Worm (Caenorhabditis elegans): ENCODE measurements around the gene dig-1.

dig-1 gene

DNA sequence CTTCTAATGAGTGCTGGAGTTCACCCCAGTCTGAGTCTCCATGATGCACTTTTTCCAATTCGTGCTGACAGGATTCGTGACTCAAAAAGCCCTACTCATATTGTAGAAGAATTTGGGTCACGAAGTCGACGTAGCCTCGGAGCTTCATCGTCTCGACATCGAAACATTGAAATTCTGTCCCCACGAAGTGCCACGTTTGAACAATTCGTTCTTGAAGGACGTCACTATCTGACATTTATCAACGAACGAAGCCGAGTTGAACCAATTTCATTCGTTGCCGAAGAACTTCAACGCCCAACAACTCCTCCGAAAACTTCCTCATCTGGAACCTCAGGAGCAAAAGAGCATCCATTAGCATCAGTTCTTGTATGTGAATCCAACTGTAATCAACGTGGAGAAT, 93.0 kb downstream of the dig-1 start:
- TF ChIP-seq unc-62 (GFP tag; optimal IDR thresholded peaks at IDR 0.05) (no peak), F49E8.2 (tag; optimal IDR thresholded peaks at IDR 0.05; ENCODE audit: insufficient read depth) (no peak), xnd-1 (tag; optimal IDR thresholded peaks at IDR 0.05) (no peak), B0035.1 (tag; optimal IDR thresholded peaks at IDR 0.05) (no peak), snpc-1.3 (tag; optimal IDR thresholded peaks at IDR 0.05; ENCODE audit: insufficient read depth) (no peak), nfya-2 (GFP tag; IDR thresholded peaks at IDR 0.05) (no peak), die-1 (tag; optimal IDR thresholded peaks at IDR 0.05) (no peak), Y79H2A.3 (GFP tag; conservative IDR thresholded peaks at IDR 0.05) (no peak), zim-3 (tag; optimal IDR thresholded peaks at IDR 0.05) (no peak), efl-1 (GFP tag; optimal IDR thresholded peaks at IDR 0.05) (no peak), D2030.7 (GFP tag; IDR thresholded peaks at IDR 0.05) (no peak), ztf-6 (GFP tag; IDR thresholded peaks at IDR 0.05) (no peak), ekl-4 (GFP tag; IDR thresholded peaks at IDR 0.05) (no peak), nhr-27 (tag; optimal IDR thresholded peaks at IDR 0.05) (no peak)
